Fruit fly (Drosophila melanogaster) whole organism, wandering third instar larva: ENCODE data around the gene GIIIspla2.

ENCODE experiments used
- CG32264 ChIP-seq: fragments of 200-800 bp; sonication (Bioruptor generic); optimal IDR thresholded peaks from 2 replicates; lab custom pipeline; 2016; ENCODE audit warnings: missing biosample characterization, missing genetic modification characterization
- CG9705 ChIP-seq: fragments of 200-800 bp; sonication (Bioruptor generic); optimal IDR thresholded peaks from 2 replicates; lab custom pipeline; 2018; ENCODE audit warnings: missing biosample characterization, mild to moderate bottlenecking, missing genetic modification characterization
- CrebA ChIP-seq: fragments of 200-800 bp; sonication (Bioruptor generic); optimal IDR thresholded peaks from 2 replicates; lab custom pipeline; 2016; ENCODE audit warnings: missing biosample characterization, mild to moderate bottlenecking, missing genetic modification characterization, borderline replicate concordance
- Dfd ChIP-seq: fragments of >200 bp; optimal IDR thresholded peaks from 2 replicates; lab custom pipeline; 2017; ENCODE audit warnings: missing biosample characterization, missing genetic modification characterization
- GATAd ChIP-seq: sonication (Bioruptor generic); optimal IDR thresholded peaks from 2 replicates; lab custom pipeline; 2016; ENCODE audit warnings: missing biosample characterization, missing genetic modification characterization
- HLH106 ChIP-seq: fragments of 200-800 bp; optimal IDR thresholded peaks from 3 replicates; lab custom pipeline; 2019; ENCODE audit warnings: missing biosample characterization, mild to moderate bottlenecking, missing genetic modification characterization, moderate library complexity
- Hnf4 ChIP-seq: fragments of 200-800 bp; sonication (Bioruptor generic); optimal IDR thresholded peaks from 2 replicates; lab custom pipeline; 2016; ENCODE audit warnings: missing biosample characterization, mild to moderate bottlenecking, missing genetic modification characterization
- Hr78 ChIP-seq: fragments of >200 bp; optimal IDR thresholded peaks from 2 replicates; lab custom pipeline; 2017; ENCODE audit warnings: missing biosample characterization, missing genetic modification characterization
- Hr83 ChIP-seq: fragments of 200-300 bp; sonication (Bioruptor generic); optimal IDR thresholded peaks from 2 replicates; lab custom pipeline; 2016; ENCODE audit warnings: missing biosample characterization, mild to moderate bottlenecking, missing genetic modification characterization, moderate library complexity; ENCODE audit not compliant: poor library complexity, severe bottlenecking
- Jra ChIP-seq: sonication (Bioruptor generic); optimal IDR thresholded peaks from 2 replicates; lab custom pipeline; 2016; ENCODE audit warnings: missing biosample characterization, missing genetic modification characterization
- Mio ChIP-seq: sonication (Bioruptor generic); optimal IDR thresholded peaks from 2 replicates; lab custom pipeline; 2016; ENCODE audit warnings: missing biosample characterization, missing genetic modification characterization
- Myc ChIP-seq: fragments of >200 bp; optimal IDR thresholded peaks from 2 replicates; lab custom pipeline; 2017
- OdsH ChIP-seq: fragments of 200-800 bp; sonication (Bioruptor generic); optimal IDR thresholded peaks from 2 replicates; lab custom pipeline; 2016; ENCODE audit warnings: missing biosample characterization, mild to moderate bottlenecking, missing genetic modification characterization
- Rel ChIP-seq, 2 experiments: fragments of 200-800 bp; sonication (Bioruptor generic) in 1 of 2; optimal IDR thresholded peaks; 2 replicates in 1 of 2; 3 replicates in 1 of 2; lab custom pipeline; 2016 to 2019; ENCODE audit warnings: mild to moderate bottlenecking in 2 of 2, missing biosample characterization in 2 of 2, missing genetic modification characterization in 2 of 2, moderate library complexity in 1 of 2
- Sp1 ChIP-seq: fragments of 200-800 bp; sonication (Bioruptor generic); optimal IDR thresholded peaks from 3 replicates; lab custom pipeline; 2019; ENCODE audit warnings: missing biosample characterization, mild to moderate bottlenecking, missing genetic modification characterization, moderate library complexity
- Vsx2 ChIP-seq: fragments of 200-300, 225-300 bp; sonication (Bioruptor generic); optimal IDR thresholded peaks from 2 replicates; lab custom pipeline; 2018; ENCODE audit warnings: missing biosample characterization, missing genetic modification characterization; ENCODE audit not compliant: partially characterized antibody
- br ChIP-seq: fragments of 200-800 bp; sonication (Bioruptor generic); optimal IDR thresholded peaks from 2 replicates; lab custom pipeline; 2016; ENCODE audit warnings: missing biosample characterization, missing genetic modification characterization
- brk ChIP-seq: fragments of 200-800 bp; sonication (Bioruptor generic); optimal IDR thresholded peaks from 2 replicates; lab custom pipeline; 2016; ENCODE audit warnings: missing biosample characterization, mild to moderate bottlenecking, missing genetic modification characterization
- dl ChIP-seq, 2 experiments: fragments of 175-275, 200-275 bp in 1 of 2; fragments of 200-275 bp in 1 of 2; sonication (Bioruptor generic); optimal IDR thresholded peaks; lab custom pipeline; 2018; ENCODE audit warnings: mild to moderate bottlenecking in 2 of 2, missing biosample characterization in 2 of 2, missing genetic modification characterization in 2 of 2, moderate library complexity in 2 of 2; ENCODE audit not compliant: partially characterized antibody in 2 of 2, insufficient read depth in 1 of 2
- dmrt93B ChIP-seq: fragments of 200-800 bp; sonication (Bioruptor generic); optimal IDR thresholded peaks from 2 replicates; lab custom pipeline; 2018; ENCODE audit warnings: missing biosample characterization, mild to moderate bottlenecking, missing genetic modification characterization
- dsf ChIP-seq: sonication (Bioruptor generic); optimal IDR thresholded peaks from 2 replicates; lab custom pipeline; 2016; ENCODE audit warnings: missing biosample characterization, missing genetic modification characterization, borderline replicate concordance
- ey ChIP-seq: fragments of 200-800 bp; sonication (Bioruptor generic); optimal IDR thresholded peaks from 2 replicates; lab custom pipeline; 2016; ENCODE audit warnings: missing biosample characterization, missing genetic modification characterization
- foxo ChIP-seq, 2 experiments: fragments of 200-800 bp; sonication (Bioruptor generic); optimal IDR thresholded peaks; 2 replicates in 1 of 2; 3 replicates in 1 of 2; lab custom pipeline; 2016 to 2017; ENCODE audit warnings: missing biosample characterization in 2 of 2, missing genetic modification characterization in 2 of 2
- fru ChIP-seq: fragments of 200-800 bp; sonication (Bioruptor generic); optimal IDR thresholded peaks from 3 replicates; lab custom pipeline; 2016; ENCODE audit warnings: missing biosample characterization, mild to moderate bottlenecking, missing genetic modification characterization
- h ChIP-seq: fragments of 200-800 bp; sonication (Bioruptor generic); optimal IDR thresholded peaks from 3 replicates; lab custom pipeline; 2016; ENCODE audit warnings: missing biosample characterization, mild to moderate bottlenecking, missing genetic modification characterization
- jim ChIP-seq: fragments of 175-275, 200-325 bp; sonication (Bioruptor generic); optimal IDR thresholded peaks from 2 replicates; lab custom pipeline; 2016; ENCODE audit warnings: missing biosample characterization, mild to moderate bottlenecking, missing genetic modification characterization
- lola ChIP-seq: fragments of >200 bp; optimal IDR thresholded peaks from 2 replicates; lab custom pipeline; 2017; ENCODE audit warnings: missing biosample characterization, missing genetic modification characterization
- pan ChIP-seq: fragments of >200 bp; optimal IDR thresholded peaks from 2 replicates; lab custom pipeline; 2017
- psq ChIP-seq: fragments of 200-800 bp; sonication (Bioruptor generic); optimal IDR thresholded peaks from 3 replicates; lab custom pipeline; 2017; ENCODE audit warnings: missing biosample characterization, mild to moderate bottlenecking, missing genetic modification characterization, moderate library complexity
- rgr ChIP-seq: fragments of 200-800 bp; sonication (Bioruptor generic); optimal IDR thresholded peaks from 3 replicates; lab custom pipeline; 2016; ENCODE audit warnings: missing biosample characterization, mild to moderate bottlenecking, missing genetic modification characterization
- sage ChIP-seq: fragments of 200-800 bp; sonication (Bioruptor generic); optimal IDR thresholded peaks from 2 replicates; lab custom pipeline; 2016; ENCODE audit warnings: missing biosample characterization, mild to moderate bottlenecking, missing genetic modification characterization
- sv ChIP-seq: fragments of 200-800 bp; sonication (Bioruptor generic); optimal IDR thresholded peaks from 3 replicates; lab custom pipeline; 2016; ENCODE audit warnings: missing biosample characterization, missing genetic modification characterization
- usp ChIP-seq: fragments of >200 bp; optimal IDR thresholded peaks from 2 replicates; lab custom pipeline; 2017; ENCODE audit warnings: missing biosample characterization, missing genetic modification characterization

GIIIspla2 gene

dm6 chrX:8115717-8116311, 41.6 kb upstream of the GIIIspla2 start, which contains the start of gene Gclc:
TSS of gene Gclc (minus strand) at chrX:8116147.
- TF ChIP-seq fru (GFP tag; lab: Kevin White, UChicago): no peak
- TF ChIP-seq ey: peak; percentile 3
- no peak for TF ChIP-seq Jra
- no peak for TF ChIP-seq usp (GFP tag; lab: Kevin White, UChicago)
- no peak for TF ChIP-seq CG9705 (GFP tag; lab: Kevin White, UChicago)
- no peak for TF ChIP-seq HLH106 (tag; lab: Kevin White, UChicago)
- TF ChIP-seq foxo (GFP tag; optimal IDR thresholded peaks at IDR 0.05; lab: Kevin White, UChicago): no peak
- no peak for TF ChIP-seq dl (GFP tag; optimal IDR thresholded peaks at IDR 0.05; lab: Kevin White, UChicago; ENCODE audit: insufficient read depth in 1 of 2, partially characterized antibody in 2 of 2)
- TF ChIP-seq Vsx2 (GFP tag; lab: Kevin White, UChicago): no peak
- TF ChIP-seq Sp1 (GFP tag; lab: Kevin White, UChicago): no peak
- peak; percentile 11 for TF ChIP-seq rgr (GFP tag; lab: Kevin White, UChicago)
- TF ChIP-seq pan (lab: Kevin White, UChicago): no peak
- no peak for TF ChIP-seq CrebA
- TF ChIP-seq sage (GFP tag; lab: Kevin White, UChicago): no peak
- no peak for TF ChIP-seq OdsH (GFP tag; lab: Kevin White, UChicago)
- TF ChIP-seq Hnf4: no peak
- no peak for TF ChIP-seq dsf (GFP tag; lab: Kevin White, UChicago)
- TF ChIP-seq Dfd: no peak
- TF ChIP-seq Myc: peak; percentile 48
- TF ChIP-seq lola (GFP tag; lab: Kevin White, UChicago): no peak
- no peak for TF ChIP-seq GATAd
- no peak for TF ChIP-seq h (GFP tag; lab: Kevin White, UChicago)
- no peak for TF ChIP-seq br (GFP tag; lab: Kevin White, UChicago)
- TF ChIP-seq Mio: no peak
- TF ChIP-seq Rel (GFP tag; optimal IDR thresholded peaks at IDR 0.05; lab: Kevin White, UChicago): no peak
- TF ChIP-seq Rel (tag; optimal IDR thresholded peaks at IDR 0.05; lab: Kevin White, UChicago): peak; percentile 83

- TF ChIP-seq Dfd: no peak
Observed at dm6 chrX:8116813-8117212, 40.6 kb upstream of the GIIIspla2 start, which contains the start of gene CG1575. TSS of gene CG1575 (plus strand) at chrX:8117012.

- no peak for TF ChIP-seq OdsH (GFP tag; lab: Kevin White, UChicago)
- TF ChIP-seq dmrt93B (GFP tag; lab: Kevin White, UChicago): no peak
- no peak for TF ChIP-seq Dfd
- no peak for TF ChIP-seq sv
- no peak for TF ChIP-seq Hnf4
- no peak for TF ChIP-seq brk (GFP tag; lab: Kevin White, UChicago)
- no peak for TF ChIP-seq usp (GFP tag; lab: Kevin White, UChicago)
- no peak for TF ChIP-seq Myc
- TF ChIP-seq CG9705 (GFP tag; lab: Kevin White, UChicago): no peak
- TF ChIP-seq Rel (GFP tag; optimal IDR thresholded peaks at IDR 0.05; lab: Kevin White, UChicago): no peak
- no peak for TF ChIP-seq Rel (tag; optimal IDR thresholded peaks at IDR 0.05; lab: Kevin White, UChicago)
- no peak for TF ChIP-seq pan (lab: Kevin White, UChicago)
- TF ChIP-seq h (GFP tag; lab: Kevin White, UChicago): no peak
- TF ChIP-seq GATAd: no peak
- no peak for TF ChIP-seq foxo (GFP tag; optimal IDR thresholded peaks at IDR 0.05; lab: Kevin White, UChicago)
- TF ChIP-seq fru (GFP tag; lab: Kevin White, UChicago): no peak
- no peak for TF ChIP-seq jim (GFP tag; lab: Kevin White, UChicago)
- no peak for TF ChIP-seq CG32264
- TF ChIP-seq br (GFP tag; lab: Kevin White, UChicago): no peak
- no peak for TF ChIP-seq Hr83 (GFP tag; lab: Kevin White, UChicago)
Observed at dm6 chrX:8120939-8121338, 36.5 kb upstream of the GIIIspla2 start, which contains the start of gene CG2260. TSS of gene CG2260 (minus strand) at chrX:8121147.

- TF ChIP-seq dsf (GFP tag; lab: Kevin White, UChicago) (no peak), psq (GFP tag; lab: Kevin White, UChicago) (no peak), Hr78 (GFP tag; lab: Kevin White, UChicago) (no peak)
Observed at dm6 chrX:8122834-8123233, 34.6 kb upstream of the GIIIspla2 start.
